Worm (Caenorhabditis elegans): ENCODE measurements around the gene C54C6.5.

ce11 chrIII:3571371-3571902 lies 21.8 kb upstream of the C54C6.5 start:
- no peak for TF ChIP-seq daf-12 (tag; optimal IDR thresholded peaks at IDR 0.05)
- TF ChIP-seq mdl-1 (tag; optimal IDR thresholded peaks at IDR 0.05), result no peak
- TF ChIP-seq unc-39 (tag; optimal IDR thresholded peaks at IDR 0.05), result no peak
- no peak for TF ChIP-seq ztf-11 (tag; optimal IDR thresholded peaks at IDR 0.05)
- no peak for TF ChIP-seq lin-39 (tag; optimal IDR thresholded peaks at IDR 0.05)
- no peak for TF ChIP-seq aly-2 (tag; optimal IDR thresholded peaks at IDR 0.05)
- TF ChIP-seq skn-1 (tag; optimal IDR thresholded peaks at IDR 0.05), result no peak
- no peak for TF ChIP-seq jun-1 (tag; optimal IDR thresholded peaks at IDR 0.05)
- no peak for TF ChIP-seq nhr-12 (tag; optimal IDR thresholded peaks at IDR 0.05)

Measured in whole organism, L3 larva.